Worm (Caenorhabditis elegans) whole organism, young adult: ENCODE results near the gene F40F8.1.
A peak's percentile ranks its signal among the peaks of the same experiment; 100 is the strongest.

Experiments used
- C06A6.2 ChIP-seq: fragments of 200-800 bp; sonication (Bioruptor generic); conservative IDR thresholded peaks from 2 replicates; pipeline ENCODE4 v1.3.6; 2022; ENCODE audit warnings: missing genetic modification characterization, missing compliant biosample characterization
- C17E4.6 ChIP-seq: fragments of 200-800 bp; sonication (Bioruptor generic); IDR thresholded peaks from 2 replicates; pipeline ENCODE4 v1.3.6; 2022; ENCODE audit warnings: missing genetic modification reagents, missing genetic modification characterization, missing compliant biosample characterization
- F22D6.2 ChIP-seq: sonication (generic microtip); optimal IDR thresholded peaks from 2 replicates; lab custom pipeline; 2016; ENCODE audit warnings: mild to moderate bottlenecking, missing genetic modification characterization, missing compliant biosample characterization
- F39B2.1 ChIP-seq: fragments of 200-800 bp; sonication (Bioruptor generic); IDR thresholded peaks from 2 replicates; pipeline ENCODE4 v1.3.6; 2022; ENCODE audit warnings: missing genetic modification reagents, missing genetic modification characterization, missing compliant biosample characterization
- K11D2.4 ChIP-seq: fragments of 200-800 bp; sonication (Bioruptor generic); IDR thresholded peaks from 2 replicates; pipeline ENCODE4 v1.3.6; 2022; ENCODE audit warnings: missing genetic modification reagents, missing genetic modification characterization, missing compliant biosample characterization
- K12H6.12 ChIP-seq: fragments of 200-800 bp; sonication (Bioruptor generic); optimal IDR thresholded peaks from 2 replicates; lab custom pipeline; 2018; ENCODE audit warnings: mild to moderate bottlenecking, missing genetic modification characterization, missing compliant biosample characterization
- T26A5.8 ChIP-seq: sonication (generic microtip); optimal IDR thresholded peaks from 2 replicates; lab custom pipeline; 2016; ENCODE audit warnings: missing genetic modification characterization, missing compliant biosample characterization
- Y53F4B.3 ChIP-seq: fragments of 200-800 bp; sonication (Bioruptor generic); IDR thresholded peaks from 2 replicates; pipeline ENCODE4 v1.3.6; 2022; ENCODE audit warnings: missing genetic modification reagents, missing genetic modification characterization, missing compliant biosample characterization
- Y53G8AR.9 ChIP-seq: fragments of 200-800 bp; sonication (Bioruptor generic); conservative IDR thresholded peaks from 2 replicates; pipeline ENCODE4 v1.3.6; 2022; ENCODE audit warnings: missing genetic modification reagents, missing genetic modification characterization, missing compliant biosample characterization
- Y95B8A.8 ChIP-seq: fragments of 200-800 bp; sonication (Bioruptor generic); IDR thresholded peaks from 2 replicates; pipeline ENCODE4 v1.3.6; 2022; ENCODE audit warnings: missing genetic modification reagents, missing genetic modification characterization, missing compliant biosample characterization
- ama-1 ChIP-seq, 3 experiments: fragments of 150-350 bp in 1 of 3; sonication (generic microtip) in 2 of 3; optimal IDR thresholded peaks; 2 replicates each; lab custom pipeline; 2014 to 2018; ENCODE audit warnings: missing biosample characterization in 2 of 3, missing genetic modification characterization in 2 of 3, missing genetic modification reagents in 2 of 3
- aptf-3 ChIP-seq: fragments of 200-800 bp; sonication (Bioruptor generic); IDR thresholded peaks from 2 replicates; pipeline ENCODE4 v1.3.6; 2022; ENCODE audit warnings: missing genetic modification characterization, missing compliant biosample characterization
- bed-1 ChIP-seq: fragments of 200-800 bp; sonication (Bioruptor generic); IDR thresholded peaks from 2 replicates; pipeline ENCODE4 v1.3.6; 2022; ENCODE audit warnings: missing genetic modification reagents, missing genetic modification characterization, missing compliant biosample characterization
- ceh-100 ChIP-seq: fragments of 200-800 bp; sonication (Bioruptor generic); IDR thresholded peaks from 2 replicates; pipeline ENCODE4 v1.3.6; 2022; ENCODE audit warnings: missing genetic modification reagents, missing genetic modification characterization, missing compliant biosample characterization
- ceh-58 ChIP-seq: fragments of 200-800 bp; sonication (Bioruptor generic); IDR thresholded peaks from 2 replicates; pipeline ENCODE4 v1.3.6; 2022; ENCODE audit warnings: missing genetic modification characterization, missing compliant biosample characterization
- chd-7 ChIP-seq: sonication (generic microtip); optimal IDR thresholded peaks from 2 replicates; lab custom pipeline; 2016; ENCODE audit warnings: mild to moderate bottlenecking, missing genetic modification characterization, moderate library complexity, missing compliant biosample characterization
- die-1 ChIP-seq: sonication (generic microtip); optimal IDR thresholded peaks from 2 replicates; lab custom pipeline; 2016; ENCODE audit warnings: missing genotype, mild to moderate bottlenecking, missing genetic modification characterization, missing compliant biosample characterization
- dpff-1 ChIP-seq: sonication (generic microtip); optimal IDR thresholded peaks from 2 replicates; lab custom pipeline; 2017; ENCODE audit warnings: mild to moderate bottlenecking, missing genetic modification characterization, missing compliant biosample characterization
- dpl-1 ChIP-seq: fragments of 150-350 bp; optimal IDR thresholded peaks from 2 replicates; lab custom pipeline; 2014; ENCODE audit warnings: missing biosample characterization, missing genetic modification reagents, missing genetic modification characterization
- efl-1 ChIP-seq: fragments of 150-350 bp; optimal IDR thresholded peaks from 2 replicates; lab custom pipeline; 2014; ENCODE audit warnings: missing biosample characterization, missing genetic modification reagents, missing genetic modification characterization
- gei-17 ChIP-seq: fragments of 200-800 bp; sonication (Bioruptor generic); optimal IDR thresholded peaks from 2 replicates; lab custom pipeline; 2018; ENCODE audit warnings: mild to moderate bottlenecking, missing genetic modification characterization, missing compliant biosample characterization
- hmg-1.2 ChIP-seq: fragments of 200-800 bp; sonication (Bioruptor generic); IDR thresholded peaks from 2 replicates; pipeline ENCODE4 v1.3.6; 2022; ENCODE audit warnings: missing genetic modification reagents, missing genetic modification characterization, missing compliant biosample characterization
- hmg-20 ChIP-seq: fragments of 200-800 bp; sonication (Bioruptor generic); IDR thresholded peaks from 2 replicates; pipeline ENCODE4 v1.3.6; 2022; ENCODE audit warnings: missing genetic modification reagents, missing genetic modification characterization, missing compliant biosample characterization
- lag-1 ChIP-seq: fragments of 200-800 bp; sonication (Bioruptor generic); IDR thresholded peaks from 2 replicates; pipeline ENCODE4 v1.3.6; 2022; ENCODE audit warnings: missing genetic modification reagents, missing genetic modification characterization, missing compliant biosample characterization
- let-526 ChIP-seq: fragments of 200-800 bp; sonication (Bioruptor generic); IDR thresholded peaks from 2 replicates; pipeline ENCODE4 v1.3.6; 2022; ENCODE audit warnings: missing genetic modification reagents, missing genetic modification characterization, missing compliant biosample characterization
- lin-35 ChIP-seq, 3 experiments: fragments of 150-350 bp in 2 of 3; sonication (generic microtip) in 1 of 3; optimal IDR thresholded peaks; 2 replicates each; lab custom pipeline; 2014 to 2018; ENCODE audit warnings: missing biosample characterization in 3 of 3, missing genetic modification characterization in 3 of 3, missing genetic modification reagents in 3 of 3
- lin-54 ChIP-seq: fragments of 200-800 bp; sonication (Bioruptor generic); optimal IDR thresholded peaks from 2 replicates; lab custom pipeline; 2018; ENCODE audit warnings: mild to moderate bottlenecking, missing genetic modification characterization, missing compliant biosample characterization
- lir-1 ChIP-seq: fragments of 200-800 bp; sonication (Bioruptor generic); conservative IDR thresholded peaks from 2 replicates; pipeline ENCODE4 v1.3.6; 2022; ENCODE audit warnings: missing genetic modification reagents, missing genetic modification characterization, missing compliant biosample characterization
- lsl-1 ChIP-seq: fragments of 200-800 bp; sonication (Bioruptor generic); optimal IDR thresholded peaks from 2 replicates; lab custom pipeline; 2018; ENCODE audit warnings: mild to moderate bottlenecking, missing genetic modification characterization, moderate library complexity, missing compliant biosample characterization
- lsy-27 ChIP-seq: sonication (generic microtip); optimal IDR thresholded peaks from 2 replicates; lab custom pipeline; 2017; ENCODE audit warnings: missing genetic modification characterization, mild to moderate bottlenecking, missing compliant biosample characterization, antibody characterized with exemption, missing genotype, borderline replicate concordance; ENCODE audit not compliant: insufficient read depth
- madf-3 ChIP-seq: fragments of 200-800 bp; sonication (Bioruptor generic); IDR thresholded peaks from 2 replicates; pipeline ENCODE4 v1.3.6; 2022; ENCODE audit warnings: missing genetic modification reagents, missing genetic modification characterization, missing compliant biosample characterization
- mes-4 ChIP-seq: sonication (generic microtip); optimal IDR thresholded peaks from 2 replicates; lab custom pipeline; 2016; ENCODE audit warnings: missing genotype, missing genetic modification characterization, missing compliant biosample characterization
- mxl-1 ChIP-seq: sonication (generic microtip); optimal IDR thresholded peaks from 2 replicates; lab custom pipeline; 2016; ENCODE audit warnings: missing genetic modification characterization, missing compliant biosample characterization
- nfya-1 ChIP-seq: sonication (generic microtip); optimal IDR thresholded peaks from 2 replicates; lab custom pipeline; 2017; ENCODE audit warnings: antibody characterized with exemption, missing compliant biosample characterization, missing genetic modification characterization, borderline replicate concordance; ENCODE audit not compliant: insufficient read depth
- nfya-2 ChIP-seq: fragments of 200-800 bp; sonication (Bioruptor generic); IDR thresholded peaks from 2 replicates; pipeline ENCODE4 v1.3.6; 2022; ENCODE audit warnings: missing genetic modification reagents, missing genetic modification characterization, missing compliant biosample characterization
- nhr-27 ChIP-seq: fragments of 200-800 bp; sonication (Bioruptor generic); optimal IDR thresholded peaks from 2 replicates; lab custom pipeline; 2018; ENCODE audit warnings: mild to moderate bottlenecking, missing genetic modification characterization, moderate library complexity, missing compliant biosample characterization
- pbrm-1 ChIP-seq: fragments of 200-800 bp; sonication (Bioruptor generic); IDR thresholded peaks from 2 replicates; pipeline ENCODE4 v1.3.6; 2022; ENCODE audit warnings: missing genetic modification reagents, missing genetic modification characterization, missing compliant biosample characterization
- rcor-1 ChIP-seq: fragments of 200-800 bp; sonication (Bioruptor generic); IDR thresholded peaks from 2 replicates; pipeline ENCODE4 v1.3.6; 2022; ENCODE audit warnings: missing genetic modification reagents, missing genetic modification characterization, missing compliant biosample characterization
- rpc-1 ChIP-seq, 2 experiments: fragments of 150-350 bp in 1 of 2; sonication (generic microtip) in 1 of 2; optimal IDR thresholded peaks; 2 replicates each; lab custom pipeline; 2014 to 2018; ENCODE audit warnings: missing biosample characterization in 1 of 2, missing genetic modification characterization in 1 of 2, missing genetic modification reagents in 1 of 2, missing genotype in 1 of 2
- sea-2 ChIP-seq: fragments of 200-800 bp; sonication (Bioruptor generic); IDR thresholded peaks from 2 replicates; pipeline ENCODE4 v1.3.6; 2022; ENCODE audit warnings: missing genetic modification characterization, missing compliant biosample characterization
- snpc-1.3 ChIP-seq: sonication (generic microtip); optimal IDR thresholded peaks from 2 replicates; lab custom pipeline; 2017; ENCODE audit warnings: missing genetic modification characterization, mild to moderate bottlenecking, missing compliant biosample characterization, antibody characterized with exemption, moderate library complexity, missing genotype, missing genetic modification reagents; ENCODE audit not compliant: insufficient read depth
- sptf-2 ChIP-seq: fragments of 200-800 bp; sonication (Bioruptor generic); optimal IDR thresholded peaks from 2 replicates; lab custom pipeline; 2018; ENCODE audit warnings: mild to moderate bottlenecking, missing genetic modification characterization, missing compliant biosample characterization
- tbp1 ChIP-seq: fragments of 200-800 bp; sonication (Bioruptor generic); optimal IDR thresholded peaks from 2 replicates; lab custom pipeline; 2018; ENCODE audit warnings: mild to moderate bottlenecking, missing genetic modification characterization, missing compliant biosample characterization
- tlf-1 ChIP-seq: fragments of 200-800 bp; sonication (Bioruptor generic); optimal IDR thresholded peaks from 2 replicates; lab custom pipeline; 2018; ENCODE audit warnings: mild to moderate bottlenecking, missing genetic modification characterization, missing compliant biosample characterization
- unc-62 ChIP-seq: fragments of 150-350 bp; optimal IDR thresholded peaks from 2 replicates; lab custom pipeline; 2014; ENCODE audit warnings: missing biosample characterization, missing genetic modification reagents, missing genetic modification characterization
- zfh-2 ChIP-seq: fragments of 200-800 bp; sonication (Bioruptor generic); conservative IDR thresholded peaks from 2 replicates; pipeline ENCODE4 v1.3.6; 2022; ENCODE audit warnings: missing genetic modification reagents, missing genetic modification characterization, missing compliant biosample characterization
- ztf-25 ChIP-seq: fragments of 200-800 bp; sonication (Bioruptor generic); IDR thresholded peaks from 2 replicates; pipeline ENCODE4 v1.3.6; 2022; ENCODE audit warnings: missing genetic modification reagents, missing genetic modification characterization, missing compliant biosample characterization
- ztf-26 ChIP-seq: sonication (generic microtip); optimal IDR thresholded peaks from 2 replicates; lab custom pipeline; 2017; ENCODE audit warnings: missing genetic modification characterization, missing compliant biosample characterization

F40F8.1 gene

DNA sequence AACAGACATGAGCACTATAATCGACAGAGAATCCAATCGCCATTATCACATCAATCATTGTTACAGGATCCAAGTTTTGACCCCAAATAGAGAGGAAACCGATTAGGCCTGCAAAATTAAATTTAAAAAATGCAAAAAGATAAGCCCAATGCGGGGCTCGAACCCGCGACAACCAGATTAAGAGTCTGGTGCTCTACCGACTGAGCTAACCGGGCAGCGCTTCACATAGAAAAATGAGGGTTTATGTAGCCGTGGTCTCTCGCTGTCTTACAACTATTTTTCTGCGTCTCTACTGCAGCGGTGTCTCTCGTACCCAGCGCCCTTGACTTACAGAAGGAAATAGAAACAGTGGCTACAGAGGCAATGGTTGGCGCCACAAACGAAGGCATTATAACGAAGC, 30.2 kb downstream of the F40F8.1 start (continued):
- TF ChIP-seq hmg-1.2 (GFP tag; lab: Robert Waterston, UW), result peak; percentile 86
- TF ChIP-seq lir-1 (GFP tag; lab: Robert Waterston, UW), result 0 out of 2 replicates have a peak, but pooled peaks have one; percentile 31
- TF ChIP-seq mes-4 (tag; lab: Kevin White, UChicago), result peak; percentile 36
- no peak for TF ChIP-seq F39B2.1 (GFP tag; lab: Robert Waterston, UW)
- TF ChIP-seq rcor-1 (GFP tag; lab: Robert Waterston, UW), result peak; percentile 56; the same call in 1 of the 2 replicates
- TF ChIP-seq chd-7, result peak; percentile 44
- no peak for TF ChIP-seq nfya-2 (GFP tag; lab: Robert Waterston, UW)
- TF ChIP-seq aptf-3, result no peak
- peak; percentile 51; the same call in 1 of the 2 replicates for TF ChIP-seq C17E4.6 (GFP tag; lab: Robert Waterston, UW)
- TF ChIP-seq sea-2 (GFP tag; lab: Robert Waterston, UW), result no peak
- no peak for TF ChIP-seq T26A5.8 (tag; lab: Kevin White, UChicago)
- no peak for TF ChIP-seq lsy-27 (tag; lab: Kevin White, UChicago)
- TF ChIP-seq ama-1 (optimal IDR thresholded peaks at IDR 0.05; lab: Kevin White, UChicago), result no peak
- peak in 1 of 2 experiments; percentile 75 for TF ChIP-seq ama-1 (GFP tag; optimal IDR thresholded peaks at IDR 0.05; lab: Kevin White, UChicago)
- no peak for TF ChIP-seq F22D6.2 (tag; lab: Kevin White, UChicago)
- TF ChIP-seq rpc-1 (optimal IDR thresholded peaks at IDR 0.05; lab: Kevin White, UChicago), result peak; percentile 74
- peak; percentile 88 for TF ChIP-seq rpc-1 (tag; optimal IDR thresholded peaks at IDR 0.05; lab: Kevin White, UChicago)
- no peak for TF ChIP-seq C06A6.2 (GFP tag; lab: Robert Waterston, UW)
- 0 out of 2 replicates have a peak, but pooled peaks have one; percentile 19 for TF ChIP-seq zfh-2 (GFP tag; lab: Robert Waterston, UW)
- TF ChIP-seq Y53G8AR.9 (GFP tag; lab: Robert Waterston, UW), result no peak
- TF ChIP-seq let-526 (GFP tag; lab: Robert Waterston, UW), result 0 out of 2 replicates have a peak, but pooled peaks have one; percentile 11
- TF ChIP-seq unc-62, result no peak
- peak; percentile 72 for TF ChIP-seq pbrm-1 (GFP tag; lab: Robert Waterston, UW)
- no peak for TF ChIP-seq madf-3 (GFP tag; lab: Robert Waterston, UW)
- TF ChIP-seq lag-1 (GFP tag; lab: Robert Waterston, UW), result no peak
- TF ChIP-seq Y95B8A.8 (GFP tag; lab: Robert Waterston, UW), result 0 out of 2 replicates have a peak, but pooled peaks have one; percentile 47
- peak; percentile 88 for TF ChIP-seq die-1
- TF ChIP-seq ztf-26 (tag; lab: Kevin White, UChicago), result no peak
- no peak for TF ChIP-seq ceh-58
- TF ChIP-seq lsl-1 (GFP tag; lab: Kevin White, UChicago), result peak; percentile 47
- TF ChIP-seq efl-1 (GFP tag; lab: Kevin White, UChicago), result no peak
- TF ChIP-seq K12H6.12 (tag; lab: Kevin White, UChicago), result no peak
- no peak for TF ChIP-seq hmg-20 (GFP tag; lab: Robert Waterston, UW)
- TF ChIP-seq tbp1 (GFP tag; lab: Kevin White, UChicago), result peak; percentile 98
- TF ChIP-seq lin-35 (GFP tag; optimal IDR thresholded peaks at IDR 0.05; lab: Kevin White, UChicago), result peak in 1 of 3 experiments; percentile 19
- TF ChIP-seq dpl-1 (GFP tag; lab: Kevin White, UChicago), result no peak
- TF ChIP-seq mxl-1 (tag; lab: Kevin White, UChicago), result peak; percentile 82
- no peak for TF ChIP-seq nfya-1 (tag; lab: Kevin White, UChicago)
- no peak for TF ChIP-seq sptf-2 (GFP tag; lab: Kevin White, UChicago)
- TF ChIP-seq dpff-1 (tag; lab: Kevin White, UChicago), result no peak
- no peak for TF ChIP-seq bed-1
- TF ChIP-seq snpc-1.3 (tag; lab: Kevin White, UChicago), result peak; percentile 58
- TF ChIP-seq ztf-25 (GFP tag; lab: Robert Waterston, UW), result peak; percentile 89; the same call in 1 of the 2 replicates
- no peak for TF ChIP-seq gei-17 (GFP tag; lab: Kevin White, UChicago)
- no peak for TF ChIP-seq nhr-27 (tag; lab: Kevin White, UChicago)
- TF ChIP-seq ceh-100, result peak; percentile 40
- no peak for TF ChIP-seq tlf-1 (GFP tag; lab: Kevin White, UChicago)
- 0 out of 2 replicates have a peak, but pooled peaks have one; percentile 46 for TF ChIP-seq K11D2.4 (GFP tag; lab: Robert Waterston, UW)
- TF ChIP-seq lin-54 (GFP tag; lab: Kevin White, UChicago), result peak; percentile 53
- 0 out of 2 replicates have a peak, but pooled peaks have one; percentile 25 for TF ChIP-seq Y53F4B.3 (GFP tag; lab: Robert Waterston, UW)
